Worm (Caenorhabditis elegans) whole organism, L3 larva: ENCODE measurements around the gene F16F9.3.

Experiments used
- ceh-16 ChIP-seq: sonication (generic microtip); optimal IDR thresholded peaks from 2 replicates; lab custom pipeline; 2017; ENCODE audit warnings: missing biosample characterization, missing genetic modification characterization
- elt-1 ChIP-seq: fragments of 150-350 bp; optimal IDR thresholded peaks from 2 replicates; lab custom pipeline; 2014; ENCODE audit warnings: missing biosample characterization, missing genetic modification characterization
- elt-2 ChIP-seq: sonication (generic microtip); optimal IDR thresholded peaks from 2 replicates; lab custom pipeline; 2016; ENCODE audit warnings: missing genetic modification reagents, mild to moderate bottlenecking, missing genetic modification characterization, missing compliant biosample characterization
- elt-3 ChIP-seq, 3 experiments: fragments of 150-350 bp in 1 of 3; sonication (generic microtip) in 2 of 3; optimal IDR thresholded peaks; 2 replicates in 2 of 3; 4 replicates in 1 of 3; lab custom pipeline; 2014 to 2017; ENCODE audit warnings: missing biosample characterization in 3 of 3, missing genetic modification characterization in 3 of 3
- lin-15B ChIP-seq: fragments of 150-350 bp; optimal IDR thresholded peaks from 2 replicates; lab custom pipeline; 2014; ENCODE audit warnings: missing biosample characterization, missing genetic modification characterization
- mdl-1 ChIP-seq: fragments of 150-350 bp; optimal IDR thresholded peaks from 2 replicates; lab custom pipeline; 2014; ENCODE audit warnings: missing biosample characterization, missing genetic modification characterization
- pqm-1 ChIP-seq: fragments of 150-350 bp; optimal IDR thresholded peaks from 2 replicates; lab custom pipeline; 2017; ENCODE audit warnings: missing biosample characterization, missing genetic modification characterization, inconsistent platforms
- snpc-4 ChIP-seq: fragments of 150-350 bp; optimal IDR thresholded peaks from 2 replicates; lab custom pipeline; 2014; ENCODE audit warnings: missing biosample characterization, missing genetic modification characterization
- unc-39 ChIP-seq: sonication (generic microtip); optimal IDR thresholded peaks from 4 replicates; lab custom pipeline; 2017; ENCODE audit warnings: missing biosample characterization, missing genetic modification characterization
- unc-62 ChIP-seq: fragments of 150-350 bp; sonication (generic microtip); optimal IDR thresholded peaks from 4 replicates; lab custom pipeline; 2014; ENCODE audit warnings: missing biosample characterization, missing genetic modification reagents, missing genetic modification characterization
- ztf-11 ChIP-seq: fragments of 150-350 bp; optimal IDR thresholded peaks from 2 replicates; lab custom pipeline; 2014; ENCODE audit warnings: missing biosample characterization, missing genetic modification characterization

DNA sequence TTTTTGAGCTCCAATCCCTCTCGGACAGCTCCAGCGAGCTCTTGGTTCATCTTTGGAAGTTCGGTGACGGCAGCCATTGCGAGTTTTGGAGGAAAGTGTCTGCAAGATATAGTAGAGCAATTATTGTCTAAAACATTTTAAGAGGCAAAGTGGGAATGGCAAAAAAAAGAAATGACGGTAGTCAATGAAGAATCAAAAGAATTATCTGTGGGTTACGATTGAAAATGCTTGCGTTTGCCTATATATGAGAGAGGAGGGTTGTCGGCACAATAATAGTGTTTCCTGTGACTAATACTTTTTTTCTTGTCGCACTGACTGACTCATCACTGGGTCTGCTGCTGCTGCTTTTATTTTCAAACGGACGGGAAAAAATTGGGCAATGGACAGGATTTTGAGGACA lies 33.8 kb upstream of the F16F9.3 start, which contains the start of gene tth-1:
- no peak for TF ChIP-seq ztf-11 (tag; lab: Kevin White, UChicago)
- TF ChIP-seq snpc-4 (tag; lab: Kevin White, UChicago) = no peak
- no peak for TF ChIP-seq unc-62 (GFP tag; lab: Kevin White, UChicago)
- TF ChIP-seq lin-15B (tag; lab: Kevin White, UChicago) = no peak
- no peak for TF ChIP-seq elt-3 (tag; optimal IDR thresholded peaks at IDR 0.05; lab: Kevin White, UChicago)
- TF ChIP-seq unc-39 = no peak
- no peak for TF ChIP-seq elt-1 (tag; lab: Kevin White, UChicago)
- TF ChIP-seq mdl-1 (tag; lab: Kevin White, UChicago) = no peak
- TF ChIP-seq ceh-16 = no peak
- TF ChIP-seq elt-2 (tag; lab: Kevin White, UChicago) = no peak
- TF ChIP-seq pqm-1 (tag; lab: Kevin White, UChicago) = no peak
